In genomic region chrV:12792752-12793151, ce11 we compare ENCODE assay signal across 5 worm cellular contexts.
TF ChIP-seq lines count a peak whose summit lies in the region.

Gene ugt-5, minus strand, starts transcription at chrV:12792965.

TF ChIP-seq in whole organism, L1 larva, 84 proteins besides CTCF, POLR2A, EP300 and RAD21:
- no peak for TF ChIP-seq unc-30 (tag; optimal IDR thresholded peaks at IDR 0.05; lab: Kevin White, UChicago)
- peak; percentile 48 for TF ChIP-seq elt-2 (tag; optimal IDR thresholded peaks at IDR 0.05; lab: Kevin White, UChicago)
- no peak for TF ChIP-seq elt-3 (tag; optimal IDR thresholded peaks at IDR 0.05; lab: Kevin White, UChicago)
- TF ChIP-seq nhr-237 (tag; optimal IDR thresholded peaks at IDR 0.05; lab: Kevin White, UChicago): no peak
- TF ChIP-seq lin-35 (GFP tag; optimal IDR thresholded peaks at IDR 0.05; lab: Kevin White, UChicago): peak in 1 of 2 experiments; percentile 37
- TF ChIP-seq tlp-1 (tag; optimal IDR thresholded peaks at IDR 0.05; lab: Kevin White, UChicago): no peak

TF ChIP-seq in whole organism, L2 larva, 48 proteins besides CTCF, POLR2A, EP300 and RAD21:
- peak; percentile 78 for TF ChIP-seq skn-1 (tag; optimal IDR thresholded peaks at IDR 0.05; lab: Kevin White, UChicago)
- no peak for TF ChIP-seq sma-9 (GFP tag; optimal IDR thresholded peaks at IDR 0.05; lab: Kevin White, UChicago)
- TF ChIP-seq sma-9 (tag; optimal IDR thresholded peaks at IDR 0.05; lab: Kevin White, UChicago): no peak
- no peak for TF ChIP-seq nhr-237 (tag; optimal IDR thresholded peaks at IDR 0.05; lab: Kevin White, UChicago)
- TF ChIP-seq fos-1 (tag; optimal IDR thresholded peaks at IDR 0.05; lab: Kevin White, UChicago): peak; percentile 8

TF ChIP-seq in whole organism, L3 larva, 47 proteins besides CTCF, POLR2A, EP300 and RAD21:
- TF ChIP-seq skn-1 (tag; optimal IDR thresholded peaks at IDR 0.05; lab: Kevin White, UChicago) (peak; percentile 68), pqm-1 (tag; optimal IDR thresholded peaks at IDR 0.05; lab: Kevin White, UChicago) (peak; percentile 86), elt-2 (tag; optimal IDR thresholded peaks at IDR 0.05; lab: Kevin White, UChicago) (peak; percentile 52), elt-1 (tag; optimal IDR thresholded peaks at IDR 0.05; lab: Kevin White, UChicago) (no peak)

TF ChIP-seq in whole organism, L4 larva, 104 proteins besides CTCF, POLR2A, EP300 and RAD21:
- TF ChIP-seq nhr-28 (tag; optimal IDR thresholded peaks at IDR 0.05; lab: Kevin White, UChicago): peak; percentile 76
- TF ChIP-seq pqm-1 (tag; optimal IDR thresholded peaks at IDR 0.05; lab: Kevin White, UChicago): peak; percentile 24
- no peak for TF ChIP-seq Y75B8A.6 (GFP tag; IDR thresholded peaks at IDR 0.05; lab: Robert Waterston, UW)
- TF ChIP-seq hlh-11 (tag; optimal IDR thresholded peaks at IDR 0.05; lab: Kevin White, UChicago): peak; percentile 20
- no peak for TF ChIP-seq snpc-4 (tag; optimal IDR thresholded peaks at IDR 0.05; lab: Kevin White, UChicago)
- TF ChIP-seq hlh-30 (tag; optimal IDR thresholded peaks at IDR 0.05; lab: Kevin White, UChicago; ENCODE audit: insufficient read depth): peak; percentile 44
- no peak for TF ChIP-seq daf-16 (GFP tag; optimal IDR thresholded peaks at IDR 0.05; lab: Kevin White, UChicago)
- TF ChIP-seq daf-16 (tag; optimal IDR thresholded peaks at IDR 0.05; lab: Kevin White, UChicago): peak; percentile 82
- TF ChIP-seq dve-1 (tag; optimal IDR thresholded peaks at IDR 0.05; lab: Kevin White, UChicago; ENCODE audit: insufficient read depth): peak; percentile 34
- peak; percentile 18 for TF ChIP-seq nhr-77 (tag; optimal IDR thresholded peaks at IDR 0.05; lab: Kevin White, UChicago)
- TF ChIP-seq unc-62 (GFP tag; optimal IDR thresholded peaks at IDR 0.05 in 1 of 2; lab: Kevin White, UChicago): no peak
- no peak for TF ChIP-seq unc-62 (tag; optimal IDR thresholded peaks at IDR 0.05; lab: Kevin White, UChicago)

TF ChIP-seq in whole organism, young adult, 124 proteins besides CTCF, POLR2A, EP300 and RAD21:
- TF ChIP-seq nfya-2 (GFP tag; IDR thresholded peaks at IDR 0.05; lab: Robert Waterston, UW) (no peak), dpff-1 (tag; optimal IDR thresholded peaks at IDR 0.05; lab: Kevin White, UChicago) (no peak), C06A6.2 (GFP tag; conservative IDR thresholded peaks at IDR 0.05; lab: Robert Waterston, UW) (no peak), B0261.1 (tag; optimal IDR thresholded peaks at IDR 0.05; lab: Kevin White, UChicago) (no peak), nhr-80 (tag; optimal IDR thresholded peaks at IDR 0.05; lab: Kevin White, UChicago) (peak; percentile 22)
